Worm (Caenorhabditis elegans): ENCODE results near the gene F46F5.10.

DNA sequence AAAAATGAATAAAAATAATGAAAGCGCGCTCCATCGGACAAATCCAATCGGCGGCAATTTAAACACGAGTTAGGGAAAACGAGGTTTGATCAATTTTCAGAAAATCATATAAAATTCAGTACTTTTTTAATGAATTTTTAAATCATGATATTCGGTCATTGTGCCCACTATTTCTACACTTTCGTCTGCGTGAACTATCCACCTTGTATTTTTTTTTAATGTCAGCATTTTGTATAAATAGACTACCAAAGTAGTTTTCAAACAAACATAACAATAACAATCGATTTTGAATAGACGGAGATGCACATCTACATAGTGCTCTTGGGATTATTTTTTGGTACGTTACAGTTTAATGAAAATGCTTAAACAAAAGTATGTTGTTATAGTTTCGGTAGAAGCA is 35.5 kb upstream of the F46F5.10 start, which contains the start of gene F46F5.15:
- no peak for TF ChIP-seq B0310.2 (tag; optimal IDR thresholded peaks at IDR 0.05)
- no peak for TF ChIP-seq aly-1 (tag; optimal IDR thresholded peaks at IDR 0.05)
- TF ChIP-seq pes-1 (GFP tag; IDR thresholded peaks at IDR 0.05): no peak
- TF ChIP-seq flt-1 (GFP tag; IDR thresholded peaks at IDR 0.05): no peak
- TF ChIP-seq tra-4 (tag; optimal IDR thresholded peaks at IDR 0.05): no peak
- no peak for TF ChIP-seq hmg-4 (GFP tag; optimal IDR thresholded peaks at IDR 0.05)
- no peak for TF ChIP-seq ets-7 (tag; optimal IDR thresholded peaks at IDR 0.05)
- no peak for TF ChIP-seq ama-1 (optimal IDR thresholded peaks at IDR 0.05)
- TF ChIP-seq sea-1 (GFP tag; conservative IDR thresholded peaks at IDR 0.05): no peak
- no peak for TF ChIP-seq ceh-13 (GFP tag; optimal IDR thresholded peaks at IDR 0.05)
- no peak for TF ChIP-seq scrt-1 (GFP tag; IDR thresholded peaks at IDR 0.05)
